Fruit fly (Drosophila melanogaster) whole organism, embryonic: Measurements from ENCODE around the gene RabX4.

ENCODE experiments used
- Adf1 ChIP-seq: fragments of 200-800 bp; sonication (Bioruptor generic); IDR thresholded peaks from 2 replicates; pipeline ENCODE4 v1.3.6; 2022; ENCODE audit warnings: missing biosample characterization, missing genetic modification characterization
- C15 ChIP-seq: fragments of 200-800 bp; sonication (Bioruptor generic); IDR thresholded peaks from 3 replicates; pipeline ENCODE4 v1.3.6; 2022; ENCODE audit warnings: missing biosample characterization, missing genetic modification characterization
- CG10959 ChIP-seq: fragments of 200-800 bp; sonication (Bioruptor generic); IDR thresholded peaks from 2 replicates; pipeline ENCODE4 v1.3.6; 2022; ENCODE audit warnings: missing biosample characterization, missing genetic modification characterization
- CG10979 ChIP-seq: fragments of 200-800 bp; sonication (Bioruptor generic); optimal IDR thresholded peaks from 2 replicates; lab custom pipeline; 2018; ENCODE audit warnings: missing biosample characterization, mild to moderate bottlenecking, missing genetic modification characterization, moderate library complexity
- CG11247 ChIP-seq: fragments of 200-800 bp; sonication (Bioruptor generic); IDR thresholded peaks from 2 replicates; pipeline ENCODE4 v1.3.6; 2022; ENCODE audit warnings: missing biosample characterization, missing genetic modification characterization
- CG12942 ChIP-seq: fragments of 200-800 bp; sonication (Bioruptor generic); optimal IDR thresholded peaks from 3 replicates; lab custom pipeline; 2016; ENCODE audit warnings: missing biosample characterization, missing genetic modification characterization
- CG13287 ChIP-seq: fragments of 200-800 bp; sonication (Bioruptor generic); IDR thresholded peaks from 2 replicates; pipeline ENCODE4 v1.3.6; 2022; ENCODE audit warnings: missing biosample characterization, missing genetic modification characterization; ENCODE audit not compliant: partially characterized antibody
- CG15601 ChIP-seq: fragments of 200-800 bp; sonication (Bioruptor generic); optimal IDR thresholded peaks from 3 replicates; lab custom pipeline; 2019; ENCODE audit warnings: missing biosample characterization, mild to moderate bottlenecking, missing genetic modification characterization, moderate library complexity
- CG1602 ChIP-seq: fragments of 200-800 bp; sonication (Bioruptor generic); optimal IDR thresholded peaks from 3 replicates; lab custom pipeline; 2016; ENCODE audit warnings: missing biosample characterization, missing genetic modification characterization
- CG17385 ChIP-seq: fragments of 200-800 bp; sonication (Bioruptor generic); optimal IDR thresholded peaks from 3 replicates; lab custom pipeline; 2018; ENCODE audit warnings: missing biosample characterization, mild to moderate bottlenecking, missing genetic modification characterization
- CG17568 ChIP-seq: fragments of 200-800 bp; sonication (Bioruptor generic); optimal IDR thresholded peaks from 2 replicates; lab custom pipeline; 2018; ENCODE audit warnings: missing biosample characterization, mild to moderate bottlenecking, missing genetic modification characterization, moderate library complexity
- CG3407 ChIP-seq: fragments of 200-800 bp; sonication (Bioruptor generic); optimal IDR thresholded peaks from 2 replicates; lab custom pipeline; 2018; ENCODE audit warnings: missing biosample characterization, mild to moderate bottlenecking, missing genetic modification characterization
- CG3847 ChIP-seq: fragments of 200-800 bp; sonication (Bioruptor generic); IDR thresholded peaks from 2 replicates; pipeline ENCODE4 v1.3.6; 2022; ENCODE audit warnings: missing biosample characterization, missing genetic modification characterization
- CG3995 ChIP-seq: fragments of 200-800 bp; sonication (Bioruptor generic); optimal IDR thresholded peaks from 3 replicates; lab custom pipeline; 2016; ENCODE audit warnings: missing biosample characterization, missing genetic modification characterization
- CG4404 ChIP-seq: fragments of 200-800 bp; sonication (Bioruptor generic); IDR thresholded peaks from 2 replicates; pipeline ENCODE4 v1.3.6; 2022; ENCODE audit warnings: missing biosample characterization, missing genetic modification characterization
- CG4730 ChIP-seq: fragments of 200-800 bp; sonication (Bioruptor generic); IDR thresholded peaks from 2 replicates; pipeline ENCODE4 v1.3.6; 2022; ENCODE audit warnings: missing biosample characterization, missing genetic modification characterization
- CG7357 ChIP-seq: fragments of 200-800 bp; sonication (Bioruptor generic); IDR thresholded peaks from 3 replicates; pipeline ENCODE4 v1.3.6; 2022; ENCODE audit warnings: missing biosample characterization, missing genetic modification characterization
- CG7987 ChIP-seq: fragments of 200-800 bp; sonication (Bioruptor generic); optimal IDR thresholded peaks from 2 replicates; lab custom pipeline; 2018; ENCODE audit warnings: missing biosample characterization, mild to moderate bottlenecking, missing genetic modification characterization, moderate library complexity
- D19B ChIP-seq: fragments of 200-800 bp; sonication (Bioruptor generic); optimal IDR thresholded peaks from 2 replicates; lab custom pipeline; 2017; ENCODE audit warnings: missing biosample characterization, mild to moderate bottlenecking, missing genetic modification characterization
- Dll ChIP-seq: fragments of 200-800 bp; sonication (Bioruptor generic); IDR thresholded peaks from 4 replicates; pipeline ENCODE4 v1.3.6; 2022; ENCODE audit warnings: missing biosample characterization, missing genetic modification characterization; ENCODE audit not compliant: partially characterized antibody
- E2f2 ChIP-seq: fragments of 200-800 bp; sonication (Bioruptor generic); IDR thresholded peaks from 2 replicates; pipeline ENCODE4 v1.3.6; 2022; ENCODE audit warnings: missing biosample characterization, missing genetic modification characterization
- H15 ChIP-seq: fragments of 200-800 bp; sonication (Bioruptor generic); IDR thresholded peaks from 3 replicates; pipeline ENCODE4 v1.3.6; 2022; ENCODE audit warnings: missing biosample characterization, missing genetic modification characterization
- HmgZ ChIP-seq: fragments of 200-800 bp; sonication (Bioruptor generic); optimal IDR thresholded peaks from 2 replicates; lab custom pipeline; 2018; ENCODE audit warnings: missing biosample characterization, mild to moderate bottlenecking, missing genetic modification characterization
- Hmx ChIP-seq: fragments of 200-800 bp; sonication (Bioruptor generic); optimal IDR thresholded peaks from 2 replicates; lab custom pipeline; 2016; ENCODE audit warnings: missing biosample characterization, missing genetic modification characterization
- Lhr ChIP-seq: fragments of 200-800 bp; sonication (Bioruptor generic); optimal IDR thresholded peaks from 3 replicates; lab custom pipeline; 2017; ENCODE audit warnings: mild to moderate bottlenecking, missing biosample characterization, missing genetic modification reagents, missing genetic modification characterization
- Mad ChIP-seq: fragments of 200-800 bp; sonication (Bioruptor generic); optimal IDR thresholded peaks from 2 replicates; lab custom pipeline; 2016; ENCODE audit warnings: missing biosample characterization, missing genetic modification characterization
- Neu2 ChIP-seq: fragments of 200-800 bp; sonication (Bioruptor generic); optimal IDR thresholded peaks from 3 replicates; lab custom pipeline; 2016; ENCODE audit warnings: missing biosample characterization, missing genetic modification characterization, borderline replicate concordance
- Ptx1 ChIP-seq: fragments of 200-800 bp; sonication (Bioruptor generic); IDR thresholded peaks from 2 replicates; pipeline ENCODE4 v1.3.6; 2022; ENCODE audit warnings: missing biosample characterization, missing genetic modification characterization
- Scr ChIP-seq: fragments of 200-800 bp; sonication (Bioruptor generic); IDR thresholded peaks from 2 replicates; pipeline ENCODE4 v1.3.6; 2022; ENCODE audit warnings: missing biosample characterization, missing genetic modification characterization; ENCODE audit not compliant: partially characterized antibody
- Sin3A ChIP-seq: fragments of >200 bp; optimal IDR thresholded peaks from 2 replicates; lab custom pipeline; 2018
- Six4 ChIP-seq: fragments of 200-800 bp; sonication (Bioruptor generic); optimal IDR thresholded peaks from 2 replicates; lab custom pipeline; 2016; ENCODE audit warnings: missing biosample characterization, missing genetic modification characterization
- Taf1 ChIP-seq: fragments of 200-800 bp; sonication (Bioruptor generic); IDR thresholded peaks from 2 replicates; pipeline ENCODE4 v1.3.6; 2022; ENCODE audit warnings: missing biosample characterization, missing genetic modification characterization
- Tbp ChIP-seq: fragments of >200 bp; optimal IDR thresholded peaks from 2 replicates; lab custom pipeline; 2018; ENCODE audit warnings: missing biosample characterization, missing genetic modification characterization
- Xrp1 ChIP-seq: fragments of 200-800 bp; sonication (Bioruptor generic); IDR thresholded peaks from 2 replicates; pipeline ENCODE4 v1.3.6; 2022; ENCODE audit warnings: missing biosample characterization, missing genetic modification characterization
- bbx ChIP-seq: fragments of 200-800 bp; sonication (Bioruptor generic); IDR thresholded peaks from 2 replicates; pipeline ENCODE4 v1.3.6; 2022; ENCODE audit warnings: missing biosample characterization, missing genetic modification characterization; ENCODE audit not compliant: partially characterized antibody
- bcd ChIP-seq: fragments of 200-800 bp; sonication (Bioruptor generic); optimal IDR thresholded peaks from 2 replicates; lab custom pipeline; 2017; ENCODE audit warnings: missing biosample characterization, mild to moderate bottlenecking, missing genetic modification characterization
- fd102C ChIP-seq: fragments of 200-800 bp; sonication (Bioruptor generic); optimal IDR thresholded peaks from 2 replicates; lab custom pipeline; 2018; ENCODE audit warnings: missing biosample characterization, mild to moderate bottlenecking, missing genetic modification characterization, moderate library complexity
- her ChIP-seq: fragments of 200-800 bp; sonication (Bioruptor generic); optimal IDR thresholded peaks from 2 replicates; lab custom pipeline; 2016; ENCODE audit warnings: missing biosample characterization, missing genetic modification characterization
- onecut ChIP-seq: fragments of 200-800 bp; sonication (Bioruptor generic); IDR thresholded peaks from 2 replicates; pipeline ENCODE4 v1.3.6; 2022; ENCODE audit warnings: missing biosample characterization, missing genetic modification characterization
- p53 ChIP-seq: fragments of 200-800 bp; sonication (Bioruptor generic); optimal IDR thresholded peaks from 2 replicates; lab custom pipeline; 2016; ENCODE audit warnings: missing biosample characterization, missing genetic modification characterization
- pho ChIP-seq: fragments of 200-800 bp; sonication (Bioruptor generic); optimal IDR thresholded peaks from 2 replicates; lab custom pipeline; 2016; ENCODE audit warnings: missing biosample characterization, missing genetic modification characterization
- rib ChIP-seq: fragments of 200-800 bp; sonication (Bioruptor generic); IDR thresholded peaks from 2 replicates; pipeline ENCODE4 v1.3.6; 2022; ENCODE audit warnings: missing biosample characterization, missing genetic modification characterization
- row ChIP-seq: fragments of 200-800 bp; sonication (Bioruptor generic); IDR thresholded peaks from 3 replicates; pipeline ENCODE4 v1.3.6; 2022; ENCODE audit warnings: missing biosample characterization, missing genetic modification characterization
- salm ChIP-seq: fragments of 200-800 bp; sonication (Bioruptor generic); optimal IDR thresholded peaks from 2 replicates; lab custom pipeline; 2018; ENCODE audit warnings: missing biosample characterization, mild to moderate bottlenecking, missing genetic modification characterization
- sens-2 ChIP-seq: fragments of 200-800 bp; sonication (Bioruptor generic); IDR thresholded peaks from 2 replicates; pipeline ENCODE4 v1.3.6; 2022; ENCODE audit warnings: missing biosample characterization, missing genetic modification characterization
- so ChIP-seq: fragments of 200-800 bp; sonication (Bioruptor generic); IDR thresholded peaks from 3 replicates; pipeline ENCODE4 v1.3.6; 2022; ENCODE audit warnings: missing biosample characterization, missing genetic modification characterization
- sug ChIP-seq: fragments of 200-800 bp; optimal IDR thresholded peaks from 2 replicates; lab custom pipeline; 2019; ENCODE audit warnings: missing biosample characterization, mild to moderate bottlenecking, missing genetic modification characterization, moderate library complexity
- trem ChIP-seq: fragments of 200-800 bp; optimal IDR thresholded peaks from 3 replicates; lab custom pipeline; 2019; ENCODE audit warnings: missing biosample characterization, mild to moderate bottlenecking, missing genetic modification characterization, moderate library complexity
- trh ChIP-seq: fragments of 200-800 bp; sonication (Bioruptor generic); optimal IDR thresholded peaks from 2 replicates; lab custom pipeline; 2016; ENCODE audit warnings: missing biosample characterization, missing genetic modification characterization
- vfl ChIP-seq: fragments of 200-800 bp; sonication (Bioruptor generic); optimal IDR thresholded peaks from 2 replicates; lab custom pipeline; 2016; ENCODE audit warnings: missing biosample characterization, missing genetic modification characterization
- wek ChIP-seq: fragments of 200-800 bp; sonication (Bioruptor generic); optimal IDR thresholded peaks from 3 replicates; lab custom pipeline; 2018; ENCODE audit warnings: missing biosample characterization, mild to moderate bottlenecking, missing genetic modification characterization, moderate library complexity
- zfh1 ChIP-seq: fragments of 200-800 bp; sonication (Bioruptor generic); IDR thresholded peaks from 3 replicates; pipeline ENCODE4 v1.3.6; 2022; ENCODE audit warnings: missing biosample characterization, missing genetic modification characterization

Gene RabX4

dm6 chr3R:24850420-24850819, 22.2 kb upstream of the RabX4 start, which contains the start of gene CG7006 (continued):
- TF ChIP-seq CG7987 (GFP tag; lab: Kevin White, UChicago) = peak; percentile 35
- no peak for TF ChIP-seq bcd (GFP tag; lab: Kevin White, UChicago)
- no peak; the same call in 1 of the 2 replicates for TF ChIP-seq onecut
- TF ChIP-seq Scr (GFP tag; lab: Robert Waterston, UW) = peak; percentile 75
- TF ChIP-seq zfh1 (GFP tag; lab: Robert Waterston, UW) = peak; percentile 74; the same call in 2 of the 3 replicates
- TF ChIP-seq Six4 (GFP tag; lab: Kevin White, UChicago) = peak; percentile 35
- TF ChIP-seq HmgZ (tag; lab: Kevin White, UChicago) = peak; percentile 87
- no peak for TF ChIP-seq Neu2 (GFP tag; lab: Kevin White, UChicago)
- TF ChIP-seq CG17385 (GFP tag; lab: Kevin White, UChicago) = peak; percentile 63
- TF ChIP-seq Ptx1 = peak; percentile 64
- TF ChIP-seq vfl (GFP tag; lab: Kevin White, UChicago) = peak; percentile 87
- no peak for TF ChIP-seq CG3407 (GFP tag; lab: Kevin White, UChicago)
- peak; percentile 75 for TF ChIP-seq her
- no peak for TF ChIP-seq wek
- peak; percentile 50; the same call in 1 of the 3 replicates for TF ChIP-seq H15 (GFP tag; lab: Robert Waterston, UW)
- TF ChIP-seq CG4730 (GFP tag; lab: Robert Waterston, UW) = 0 out of 2 replicates have a peak, but pooled peaks have one; percentile 33
- peak; percentile 56 for TF ChIP-seq CG3995
- TF ChIP-seq CG15601 = no peak
- TF ChIP-seq CG11247 (GFP tag; lab: Robert Waterston, UW) = peak; percentile 79
- peak; percentile 84 for TF ChIP-seq pho (GFP tag; lab: Kevin White, UChicago)
- peak; percentile 96 for TF ChIP-seq E2f2
- peak; percentile 79 for TF ChIP-seq Xrp1 (GFP tag; lab: Robert Waterston, UW)
- no peak for TF ChIP-seq C15 (GFP tag; lab: Robert Waterston, UW)
- peak; percentile 2 for TF ChIP-seq Sin3A (lab: Kevin White, UChicago)
- 0 out of 2 replicates have a peak, but pooled peaks have one; percentile 33 for TF ChIP-seq rib (GFP tag; lab: Robert Waterston, UW)
- peak; percentile 80 for TF ChIP-seq Dll (GFP tag; lab: Robert Waterston, UW)
- TF ChIP-seq sug = no peak
- TF ChIP-seq CG17568 (GFP tag; lab: Kevin White, UChicago) = no peak
- no peak for TF ChIP-seq fd102C (GFP tag; lab: Kevin White, UChicago)
- peak; percentile 55 for TF ChIP-seq trh (GFP tag; lab: Kevin White, UChicago)
- TF ChIP-seq so (GFP tag; lab: Robert Waterston, UW) = no peak
- peak; percentile 21 for TF ChIP-seq Lhr
- peak; percentile 13; the same call in 1 of the 2 replicates for TF ChIP-seq Adf1 (GFP tag; lab: Robert Waterston, UW)
- TF ChIP-seq CG13287 (GFP tag; lab: Robert Waterston, UW) = peak; percentile 85
- no peak for TF ChIP-seq Tbp (GFP tag; lab: Kevin White, UChicago)
- peak; percentile 78 for TF ChIP-seq CG12942
- no peak for TF ChIP-seq sens-2 (GFP tag; lab: Robert Waterston, UW)
- peak; percentile 16 for TF ChIP-seq CG10979 (tag; lab: Kevin White, UChicago)
- TF ChIP-seq row (GFP tag; lab: Robert Waterston, UW) = peak; percentile 27; the same call in 1 of the 3 replicates
- peak; percentile 50 for TF ChIP-seq Mad
- peak; percentile 96 for TF ChIP-seq CG3847 (GFP tag; lab: Robert Waterston, UW)
- peak; percentile 76 for TF ChIP-seq bbx (GFP tag; lab: Robert Waterston, UW)
- TF ChIP-seq Taf1 (GFP tag; lab: Robert Waterston, UW) = peak; percentile 41; the same call in 1 of the 2 replicates
- peak; percentile 31; the same call in 1 of the 2 replicates for TF ChIP-seq CG4404 (GFP tag; lab: Robert Waterston, UW)
- TF ChIP-seq CG10959 (GFP tag; lab: Robert Waterston, UW) = no peak; the same call in 1 of the 2 replicates
- peak; percentile 74 for TF ChIP-seq trem
- no peak for TF ChIP-seq CG7357 (GFP tag; lab: Robert Waterston, UW)
- TF ChIP-seq salm (tag; lab: Kevin White, UChicago) = no peak
- TF ChIP-seq Hmx (GFP tag; lab: Kevin White, UChicago) = no peak
- peak; percentile 15 for TF ChIP-seq p53 (GFP tag; lab: Kevin White, UChicago)
- TF ChIP-seq D19B (GFP tag; lab: Kevin White, UChicago) = no peak
- TF ChIP-seq CG1602 (GFP tag; lab: Kevin White, UChicago) = peak; percentile 56
